Fruit fly (Drosophila melanogaster): Measurements from ENCODE around the gene CG12481.
A peak's percentile ranks its signal among the peaks of the same experiment; 100 is the strongest.

CG12481 gene

DNA sequence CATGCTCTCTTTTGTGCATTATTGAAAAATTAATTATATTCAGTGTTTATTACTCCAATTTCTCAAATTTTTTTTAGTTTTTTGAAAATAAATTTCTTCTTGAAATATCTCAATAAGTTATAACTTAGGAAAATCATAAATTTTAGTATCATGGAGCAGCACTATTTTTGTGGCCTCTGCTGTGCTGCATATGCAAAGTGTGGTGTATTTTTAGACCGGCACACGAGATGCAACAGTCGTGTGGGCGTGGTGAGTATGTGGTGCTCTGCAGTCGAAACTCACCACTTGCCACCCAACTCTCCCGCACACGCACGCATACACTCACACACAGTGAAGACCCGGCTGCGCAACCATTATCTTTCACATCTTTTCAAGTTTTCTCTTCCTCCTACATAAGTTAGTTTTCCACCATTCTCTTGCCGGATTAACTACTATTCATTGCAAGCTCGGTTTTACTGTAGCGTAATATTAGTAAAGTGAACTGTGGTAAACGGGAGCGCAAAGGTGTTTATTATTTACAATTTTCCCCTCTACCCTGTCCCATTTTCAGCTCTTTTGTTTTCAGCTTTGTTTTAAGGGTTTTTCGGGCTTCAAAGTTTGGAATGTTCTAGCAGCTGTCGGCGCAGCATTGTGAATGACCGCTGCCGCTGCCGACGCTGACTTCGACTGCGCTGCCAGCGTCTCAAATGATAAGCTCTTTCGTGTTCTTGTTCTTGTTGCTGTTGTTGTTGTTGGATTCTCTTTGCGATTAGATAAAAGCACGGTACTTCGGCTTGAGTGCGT is 21.6 kb downstream of the CG12481 start (continued):
- TF ChIP-seq CG4282 (GFP tag; optimal IDR thresholded peaks at IDR 0.05) (no peak), Ravus (GFP tag; IDR thresholded peaks at IDR 0.05) (no peak), CG18476 (GFP tag; optimal IDR thresholded peaks at IDR 0.05) (peak; percentile 48), CG9215 (GFP tag; IDR thresholded peaks at IDR 0.05) (no peak), CG1529 (GFP tag; optimal IDR thresholded peaks at IDR 0.05) (peak; percentile 46), sisA (GFP tag; IDR thresholded peaks at IDR 0.05) (no peak; the same call in 1 of the 2 replicates), jing (GFP tag; optimal IDR thresholded peaks at IDR 0.05) (peak; percentile 12), ftz-f1 (GFP tag; optimal IDR thresholded peaks at IDR 0.05) (no peak), CHES-1-like (GFP tag; optimal IDR thresholded peaks at IDR 0.05) (no peak), Atf6 (GFP tag; IDR thresholded peaks at IDR 0.05) (no peak), CG4730 (GFP tag; IDR thresholded peaks at IDR 0.05) (no peak), CG18619 (GFP tag; optimal IDR thresholded peaks at IDR 0.05) (peak; percentile 40), CG16813 (GFP tag; IDR thresholded peaks at IDR 0.05; ENCODE audit: partially characterized antibody) (no peak), CG13624 (GFP tag; optimal IDR thresholded peaks at IDR 0.05) (peak; percentile 6), Rfx (GFP tag; IDR thresholded peaks at IDR 0.05) (peak; percentile 15; the same call in 1 of the 2 replicates), slp2 (GFP tag; optimal IDR thresholded peaks at IDR 0.05) (peak; percentile 31), cwo (GFP tag; optimal IDR thresholded peaks at IDR 0.05) (peak; percentile 57), CG17361 (GFP tag; IDR thresholded peaks at IDR 0.05) (peak; percentile 61), hbn (GFP tag; IDR thresholded peaks at IDR 0.05; ENCODE audit: partially characterized antibody) (no peak), ro (GFP tag; IDR thresholded peaks at IDR 0.05) (no peak), CG11696 (GFP tag; IDR thresholded peaks at IDR 0.05) (peak; percentile 94), tup (GFP tag; optimal IDR thresholded peaks at IDR 0.05) (no peak), gt (GFP tag; IDR thresholded peaks at IDR 0.05) (no peak), phol (tag; optimal IDR thresholded peaks at IDR 0.05) (peak; percentile 83), CG9797 (GFP tag; optimal IDR thresholded peaks at IDR 0.05) (no peak), tna (GFP tag; IDR thresholded peaks at IDR 0.05; ENCODE audit: partially characterized antibody) (no peak), luna (GFP tag; optimal IDR thresholded peaks at IDR 0.05) (no peak), CG12104 (GFP tag; optimal IDR thresholded peaks at IDR 0.05) (peak; percentile 59), lola (GFP tag; optimal IDR thresholded peaks at IDR 0.05) (peak in 1 of 3 experiments; percentile 64), da (GFP tag; optimal IDR thresholded peaks at IDR 0.05) (no peak), CG2202 (tag; optimal IDR thresholded peaks at IDR 0.05) (peak; percentile 39), C15 (GFP tag; IDR thresholded peaks at IDR 0.05) (no peak), CG5180 (GFP tag; optimal IDR thresholded peaks at IDR 0.05) (peak; percentile 69), Aef1 (GFP tag; IDR thresholded peaks at IDR 0.05) (no peak), CG17829 (tag; optimal IDR thresholded peaks at IDR 0.05) (peak; percentile 60), Antp (GFP tag; optimal IDR thresholded peaks at IDR 0.05) (no peak), Asciz (GFP tag; optimal IDR thresholded peaks at IDR 0.05) (peak; percentile 83), CG8359 (GFP tag; optimal IDR thresholded peaks at IDR 0.05; ENCODE audit: borderline replicate concordance) (peak; percentile 60), CG12744 (GFP tag; optimal IDR thresholded peaks at IDR 0.05) (no peak), psq (GFP tag; optimal IDR thresholded peaks at IDR 0.05) (no peak), CG16779 (GFP tag; IDR thresholded peaks at IDR 0.05) (no peak), ind (GFP tag; optimal IDR thresholded peaks at IDR 0.05) (peak; percentile 46), CG31388 (GFP tag; optimal IDR thresholded peaks at IDR 0.05) (no peak), Adf1 (GFP tag; IDR thresholded peaks at IDR 0.05) (peak; percentile 97), insv (GFP tag; optimal IDR thresholded peaks at IDR 0.05) (no peak), Bgb (GFP tag; IDR thresholded peaks at IDR 0.05; ENCODE audit: partially characterized antibody) (no peak), p53 (GFP tag; optimal IDR thresholded peaks at IDR 0.05) (no peak), chm (GFP tag; IDR thresholded peaks at IDR 0.05) (peak; percentile 73), CG30403 (GFP tag; optimal IDR thresholded peaks at IDR 0.05) (peak; percentile 63), wek (GFP tag; optimal IDR thresholded peaks at IDR 0.05) (no peak)
